Fruit fly (Drosophila melanogaster): ENCODE results near the gene sens-2.

Gene sens-2

DNA sequence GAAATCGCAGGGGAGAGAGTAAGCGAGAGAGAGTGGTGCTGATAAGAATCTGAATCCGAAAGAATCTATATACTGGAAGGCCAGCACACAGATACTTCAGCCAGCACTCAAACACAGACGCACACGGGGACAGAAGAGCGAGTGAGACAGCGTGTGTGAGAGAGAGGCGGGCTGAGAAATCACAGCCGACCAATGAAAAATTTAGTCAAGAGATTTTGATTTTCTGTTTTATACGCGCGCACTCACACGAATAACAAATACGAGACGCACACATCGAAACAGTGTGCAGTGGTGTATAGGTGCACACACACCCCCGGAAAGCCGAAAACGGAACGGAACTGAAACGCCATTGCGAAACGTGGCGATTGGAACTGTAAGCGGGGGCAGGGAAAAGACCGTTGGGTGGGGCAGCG, 11.9 kb downstream of the sens-2 start (continued):
- TF ChIP-seq H2.0 (GFP tag; IDR thresholded peaks at IDR 0.05) (no peak), yki (optimal IDR thresholded peaks at IDR 0.05) (no peak)

- TF ChIP-seq CG13894 (tag; optimal IDR thresholded peaks at IDR 0.05) (peak; percentile 8), Med (GFP tag) (peak; percentile 5), Trl (optimal IDR thresholded peaks at IDR 0.05) (no peak), Trl (GFP tag; optimal IDR thresholded peaks at IDR 0.05) (no peak), CG2116 (GFP tag; optimal IDR thresholded peaks at IDR 0.05) (no peak), CG16863 (GFP tag; optimal IDR thresholded peaks at IDR 0.05) (no peak), HLH3B (GFP tag; IDR thresholded peaks at IDR 0.05) (no peak), jumu (GFP tag; optimal IDR thresholded peaks at IDR 0.05) (no peak), CHES-1-like (GFP tag; optimal IDR thresholded peaks at IDR 0.05) (no peak), Nf-YC (tag; optimal IDR thresholded peaks at IDR 0.05) (peak; percentile 63), CG2202 (tag; optimal IDR thresholded peaks at IDR 0.05) (no peak), CG11093 (GFP tag; IDR thresholded peaks at IDR 0.05) (no peak), odd (GFP tag; optimal IDR thresholded peaks at IDR 0.05) (no peak), btn (GFP tag; optimal IDR thresholded peaks at IDR 0.05) (no peak), pfk (GFP tag; optimal IDR thresholded peaks at IDR 0.05) (peak; percentile 48), CG1832 (GFP tag; optimal IDR thresholded peaks at IDR 0.05) (peak; percentile 41), CG14667 (GFP tag; IDR thresholded peaks at IDR 0.05) (no peak), ind (GFP tag; optimal IDR thresholded peaks at IDR 0.05) (no peak), wor (GFP tag; IDR thresholded peaks at IDR 0.05) (no peak), CG5245 (GFP tag; optimal IDR thresholded peaks at IDR 0.05) (no peak), Nf-YB (GFP tag; optimal IDR thresholded peaks at IDR 0.05) (peak; percentile 73), al (GFP tag; IDR thresholded peaks at IDR 0.05) (no peak), Fer3 (tag; optimal IDR thresholded peaks at IDR 0.05) (no peak), CG10565 (GFP tag; optimal IDR thresholded peaks at IDR 0.05) (no peak), CG10959 (GFP tag; IDR thresholded peaks at IDR 0.05) (no peak), cg (GFP tag; optimal IDR thresholded peaks at IDR 0.05) (peak; percentile 47), CG16779 (GFP tag; IDR thresholded peaks at IDR 0.05) (no peak)
These were observed 14.4 kb downstream of the sens-2 start for dm6 chr2L:6836114-6836513.

dm6 chr2L:6837829-6838228, 16.1 kb downstream of the sens-2 start:
- TF ChIP-seq CG4730 (GFP tag; IDR thresholded peaks at IDR 0.05), result 0 out of 2 replicates have a peak, but pooled peaks have one; percentile 4
- 0 out of 3 replicates have a peak, but pooled peaks have one; percentile 22 for TF ChIP-seq CG16813 (GFP tag; IDR thresholded peaks at IDR 0.05; ENCODE audit: partially characterized antibody)
- no peak for TF ChIP-seq CG13624 (GFP tag; optimal IDR thresholded peaks at IDR 0.05)
- TF ChIP-seq sqz (GFP tag; optimal IDR thresholded peaks at IDR 0.05), result no peak
- TF ChIP-seq Ets65A (GFP tag), result peak; percentile 63
- TF ChIP-seq Optix (GFP tag; IDR thresholded peaks at IDR 0.05), result 0 out of 3 replicates have a peak, but pooled peaks have one; percentile 21
- 0 out of 2 replicates have a peak, but pooled peaks have one; percentile 30 for TF ChIP-seq sisA (GFP tag; IDR thresholded peaks at IDR 0.05)
- TF ChIP-seq Hr39 (optimal IDR thresholded peaks at IDR 0.05), result peak; percentile 84
- TF ChIP-seq CG42726 (GFP tag; IDR thresholded peaks at IDR 0.05; ENCODE audit: partially characterized antibody), result 0 out of 2 replicates have a peak, but pooled peaks have one; percentile 23
- TF ChIP-seq sens (GFP tag), result peak; percentile 11
- no peak for TF ChIP-seq fu2 (GFP tag; optimal IDR thresholded peaks at IDR 0.05)
- TF ChIP-seq sima (GFP tag; optimal IDR thresholded peaks at IDR 0.05), result no peak

Measured in whole organism, embryonic.